Fruit fly (Drosophila melanogaster) whole organism, embryonic: Measurements from ENCODE around the gene hiro.

Source experiments
- CG10462 ChIP-seq: fragments of 200-800 bp; sonication (Bioruptor generic); optimal IDR thresholded peaks from 2 replicates; lab custom pipeline; 2016; ENCODE audit warnings: missing biosample characterization, missing genetic modification characterization
- CG12942 ChIP-seq: fragments of 200-800 bp; sonication (Bioruptor generic); optimal IDR thresholded peaks from 3 replicates; lab custom pipeline; 2016; ENCODE audit warnings: missing biosample characterization, missing genetic modification characterization
- CG15073 ChIP-seq: fragments of 200-800 bp; sonication (Bioruptor generic); optimal IDR thresholded peaks from 2 replicates; lab custom pipeline; 2016; ENCODE audit warnings: missing biosample characterization, missing genetic modification characterization
- CG17359 ChIP-seq: fragments of 200-800 bp; sonication (Bioruptor generic); optimal IDR thresholded peaks from 3 replicates; lab custom pipeline; 2018; ENCODE audit warnings: missing biosample characterization, mild to moderate bottlenecking, missing genetic modification characterization, moderate library complexity
- CG32767 ChIP-seq: fragments of 200-800 bp; sonication (Bioruptor generic); IDR thresholded peaks from 2 replicates; pipeline ENCODE4 v1.3.6; 2022; ENCODE audit warnings: missing biosample characterization, missing genetic modification characterization
- CG3995 ChIP-seq: fragments of 200-800 bp; sonication (Bioruptor generic); optimal IDR thresholded peaks from 3 replicates; lab custom pipeline; 2016; ENCODE audit warnings: missing biosample characterization, missing genetic modification characterization
- CG6689 ChIP-seq: fragments of 200-800 bp; sonication (Bioruptor generic); IDR thresholded peaks from 2 replicates; pipeline ENCODE4 v1.3.6; 2022; ENCODE audit warnings: missing biosample characterization, missing genetic modification characterization
- CG8290 ChIP-seq, 3 experiments: fragments of 200-800 bp; sonication (Bioruptor generic); optimal IDR thresholded peaks; 2 replicates each; lab custom pipeline; 2016 to 2019; ENCODE audit warnings: missing biosample characterization in 3 of 3, missing genetic modification characterization in 3 of 3, mild to moderate bottlenecking in 2 of 3, moderate library complexity in 1 of 3
- CG9437 ChIP-seq: fragments of 200-800 bp; sonication (Bioruptor generic); optimal IDR thresholded peaks from 2 replicates; lab custom pipeline; 2018; ENCODE audit warnings: missing biosample characterization, mild to moderate bottlenecking, missing genetic modification characterization
- Dad ChIP-seq: fragments of 200-800 bp; sonication (Bioruptor generic); optimal IDR thresholded peaks from 3 replicates; lab custom pipeline; 2016; ENCODE audit warnings: missing biosample characterization, missing genetic modification characterization
- Dip3 ChIP-seq: fragments of 200-800 bp; sonication (Bioruptor generic); optimal IDR thresholded peaks from 3 replicates; lab custom pipeline; 2016; ENCODE audit warnings: missing biosample characterization, missing genetic modification characterization
- Dp ChIP-seq: fragments of 200-800 bp; sonication (Bioruptor generic); optimal IDR thresholded peaks from 2 replicates; lab custom pipeline; 2018; ENCODE audit warnings: missing biosample characterization, mild to moderate bottlenecking, missing genetic modification characterization, moderate library complexity
- Ets65A ChIP-seq: fragments of 200-800 bp; sonication (Bioruptor generic); peaks from one replicate; lab custom pipeline; 2016; ENCODE audit warnings: missing biosample characterization, missing genetic modification characterization
- H15 ChIP-seq: fragments of 200-800 bp; sonication (Bioruptor generic); IDR thresholded peaks from 3 replicates; pipeline ENCODE4 v1.3.6; 2022; ENCODE audit warnings: missing biosample characterization, missing genetic modification characterization
- Hand ChIP-seq: fragments of 200-800 bp; sonication (Bioruptor generic); optimal IDR thresholded peaks from 2 replicates; lab custom pipeline; 2017; ENCODE audit warnings: mild to moderate bottlenecking, missing biosample characterization, missing genetic modification reagents, missing genetic modification characterization
- HmgD ChIP-seq: fragments of 200-800 bp; sonication (Bioruptor generic); optimal IDR thresholded peaks from 3 replicates; lab custom pipeline; 2016; ENCODE audit warnings: missing biosample characterization, missing genetic modification characterization
- HmgZ ChIP-seq: fragments of 200-800 bp; sonication (Bioruptor generic); optimal IDR thresholded peaks from 2 replicates; lab custom pipeline; 2018; ENCODE audit warnings: missing biosample characterization, mild to moderate bottlenecking, missing genetic modification characterization
- Lhr ChIP-seq: fragments of 200-800 bp; sonication (Bioruptor generic); optimal IDR thresholded peaks from 3 replicates; lab custom pipeline; 2017; ENCODE audit warnings: mild to moderate bottlenecking, missing biosample characterization, missing genetic modification reagents, missing genetic modification characterization
- Neu2 ChIP-seq: fragments of 200-800 bp; sonication (Bioruptor generic); optimal IDR thresholded peaks from 3 replicates; lab custom pipeline; 2016; ENCODE audit warnings: missing biosample characterization, missing genetic modification characterization, borderline replicate concordance
- Nf-YC ChIP-seq: fragments of 200-800 bp; optimal IDR thresholded peaks from 3 replicates; lab custom pipeline; 2019; ENCODE audit warnings: missing biosample characterization, mild to moderate bottlenecking, missing genetic modification characterization, moderate library complexity
- PHDP ChIP-seq: fragments of 200-800 bp; sonication (Bioruptor generic); optimal IDR thresholded peaks from 3 replicates; lab custom pipeline; 2018; ENCODE audit warnings: missing biosample characterization, mild to moderate bottlenecking, missing genetic modification characterization, moderate library complexity
- Ssrp ChIP-seq: fragments of 200-800 bp; sonication (Bioruptor generic); optimal IDR thresholded peaks from 2 replicates; lab custom pipeline; 2018; ENCODE audit warnings: missing biosample characterization, mild to moderate bottlenecking, missing genetic modification characterization, moderate library complexity
- al ChIP-seq: fragments of 200-800 bp; sonication (Bioruptor generic); IDR thresholded peaks from 2 replicates; pipeline ENCODE4 v1.3.6; 2022; ENCODE audit warnings: missing biosample characterization, missing genetic modification characterization
- ara ChIP-seq: fragments of 200-800 bp; sonication (Bioruptor generic); IDR thresholded peaks from 2 replicates; pipeline ENCODE4 v1.3.6; 2022; ENCODE audit warnings: missing biosample characterization, missing genetic modification characterization
- bcd ChIP-seq: fragments of 200-800 bp; sonication (Bioruptor generic); optimal IDR thresholded peaks from 2 replicates; lab custom pipeline; 2017; ENCODE audit warnings: missing biosample characterization, mild to moderate bottlenecking, missing genetic modification characterization
- bsh ChIP-seq, 2 experiments: fragments of 200-800 bp; sonication (Bioruptor generic); optimal IDR thresholded peaks; 2 replicates each; lab custom pipeline; 2017 to 2018; ENCODE audit warnings: mild to moderate bottlenecking in 2 of 2, missing biosample characterization in 2 of 2, missing genetic modification characterization in 2 of 2, moderate library complexity in 1 of 2
- cas ChIP-seq: fragments of 200-800 bp; sonication (Bioruptor generic); IDR thresholded peaks from 2 replicates; pipeline ENCODE4 v1.3.6; 2022; ENCODE audit warnings: missing biosample characterization, missing genetic modification characterization
- dmrt11E ChIP-seq: fragments of 200-800 bp; sonication (Bioruptor generic); optimal IDR thresholded peaks from 3 replicates; lab custom pipeline; 2018; ENCODE audit warnings: missing biosample characterization, mild to moderate bottlenecking, missing genetic modification characterization, moderate library complexity
- ems ChIP-seq: fragments of 200-800 bp; sonication (Bioruptor generic); optimal IDR thresholded peaks from 3 replicates; lab custom pipeline; 2016; ENCODE audit warnings: missing biosample characterization, missing genetic modification characterization
- gsb ChIP-seq: fragments of 200-800 bp; sonication (Bioruptor generic); IDR thresholded peaks from 2 replicates; pipeline ENCODE4 v1.3.6; 2022; ENCODE audit warnings: missing biosample characterization, missing genetic modification characterization
- gt ChIP-seq: fragments of 200-800 bp; sonication (Bioruptor generic); IDR thresholded peaks from 2 replicates; pipeline ENCODE4 v1.3.6; 2022; ENCODE audit warnings: missing biosample characterization, missing genetic modification characterization
- insv ChIP-seq, 2 experiments: fragments of 200-800 bp; sonication (Bioruptor generic); optimal IDR thresholded peaks; 3 replicates each; lab custom pipeline; 2016 to 2018; ENCODE audit warnings: missing biosample characterization in 2 of 2, missing genetic modification characterization in 2 of 2
- jing ChIP-seq: fragments of 200-800 bp; sonication (Bioruptor generic); optimal IDR thresholded peaks from 2 replicates; lab custom pipeline; 2018; ENCODE audit warnings: missing biosample characterization, mild to moderate bottlenecking, missing genetic modification characterization
- maf-S ChIP-seq: fragments of 200-800 bp; sonication (Bioruptor generic); optimal IDR thresholded peaks from 2 replicates; lab custom pipeline; 2016; ENCODE audit warnings: missing biosample characterization, missing genetic modification characterization
- mam ChIP-seq: fragments of 200-800 bp; sonication (Bioruptor generic); optimal IDR thresholded peaks from 3 replicates; lab custom pipeline; 2016; ENCODE audit warnings: missing biosample characterization, missing genetic modification characterization
- mld ChIP-seq: fragments of 200-800 bp; sonication (Bioruptor generic); IDR thresholded peaks from 3 replicates; pipeline ENCODE4 v1.3.6; 2022; ENCODE audit warnings: missing biosample characterization, missing genetic modification characterization; ENCODE audit not compliant: partially characterized antibody
- nerfin-2 ChIP-seq: fragments of 200-800 bp; sonication (Bioruptor generic); IDR thresholded peaks from 2 replicates; pipeline ENCODE4 v1.3.6; 2022; ENCODE audit warnings: missing biosample characterization, missing genetic modification characterization; ENCODE audit not compliant: partially characterized antibody
- nmo ChIP-seq: fragments of 200-800 bp; sonication (Bioruptor generic); optimal IDR thresholded peaks from 2 replicates; lab custom pipeline; 2018; ENCODE audit warnings: missing biosample characterization, mild to moderate bottlenecking, missing genetic modification characterization, moderate library complexity
- odd ChIP-seq: fragments of 200-800 bp; sonication (Bioruptor generic); optimal IDR thresholded peaks from 2 replicates; lab custom pipeline; 2017; ENCODE audit warnings: missing biosample characterization, mild to moderate bottlenecking, missing genetic modification characterization
- pfk ChIP-seq: fragments of 200-800 bp; sonication (Bioruptor generic); optimal IDR thresholded peaks from 2 replicates; lab custom pipeline; 2018; ENCODE audit warnings: missing biosample characterization, mild to moderate bottlenecking, missing genetic modification characterization, moderate library complexity
- pita ChIP-seq: fragments of 200-800 bp; sonication (Bioruptor generic); optimal IDR thresholded peaks from 2 replicates; lab custom pipeline; 2017; ENCODE audit warnings: missing biosample characterization, mild to moderate bottlenecking, missing genetic modification characterization
- ro ChIP-seq: fragments of 200-800 bp; sonication (Bioruptor generic); IDR thresholded peaks from 2 replicates; pipeline ENCODE4 v1.3.6; 2022; ENCODE audit warnings: missing biosample characterization, missing genetic modification characterization
- row ChIP-seq: fragments of 200-800 bp; sonication (Bioruptor generic); IDR thresholded peaks from 3 replicates; pipeline ENCODE4 v1.3.6; 2022; ENCODE audit warnings: missing biosample characterization, missing genetic modification characterization
- seq ChIP-seq: fragments of 200-800 bp; sonication (Bioruptor generic); IDR thresholded peaks from 2 replicates; pipeline ENCODE4 v1.3.6; 2022; ENCODE audit warnings: missing biosample characterization, missing genetic modification characterization
- so ChIP-seq: fragments of 200-800 bp; sonication (Bioruptor generic); IDR thresholded peaks from 3 replicates; pipeline ENCODE4 v1.3.6; 2022; ENCODE audit warnings: missing biosample characterization, missing genetic modification characterization
- ssp ChIP-seq: fragments of 200-800 bp; sonication (Bioruptor generic); IDR thresholded peaks from 2 replicates; pipeline ENCODE4 v1.3.6; 2022; ENCODE audit warnings: missing biosample characterization, missing genetic modification characterization
- unpg ChIP-seq: fragments of 200-800 bp; sonication (Bioruptor generic); optimal IDR thresholded peaks from 3 replicates; lab custom pipeline; 2018; ENCODE audit warnings: missing biosample characterization, mild to moderate bottlenecking, missing genetic modification characterization, moderate library complexity
- yki ChIP-seq: fragments of >200 bp; optimal IDR thresholded peaks from 3 replicates; lab custom pipeline; 2018
- z ChIP-seq: fragments of 200-800 bp; sonication (Bioruptor generic); IDR thresholded peaks from 3 replicates; pipeline ENCODE4 v1.3.6; 2022; ENCODE audit warnings: missing biosample characterization, missing genetic modification characterization
- zen2 ChIP-seq: fragments of 200-800 bp; sonication (Bioruptor generic); IDR thresholded peaks from 3 replicates; pipeline ENCODE4 v1.3.6; 2022; ENCODE audit warnings: missing biosample characterization, missing genetic modification characterization; ENCODE audit not compliant: partially characterized antibody
- zf30C ChIP-seq: fragments of 200-800 bp; sonication (Bioruptor generic); optimal IDR thresholded peaks from 3 replicates; lab custom pipeline; 2018; ENCODE audit warnings: missing biosample characterization, mild to moderate bottlenecking, missing genetic modification characterization

The hiro gene

dm6 chr3L:654019-654418, 33.7 kb downstream of the hiro start, which contains the start of the genes MED30 and Rev1 (continued):
- peak in 1 of 2 experiments; percentile 62 for TF ChIP-seq insv (GFP tag; optimal IDR thresholded peaks at IDR 0.05; lab: Kevin White, UChicago)
- peak; percentile 65 to 90 for TF ChIP-seq bsh (GFP tag; optimal IDR thresholded peaks at IDR 0.05; lab: Kevin White, UChicago)
- peak; percentile 84 for TF ChIP-seq seq (GFP tag; lab: Robert Waterston, UW)
- no peak; the same call in 1 of the 2 replicates for TF ChIP-seq gt (GFP tag; lab: Robert Waterston, UW)
- peak; percentile 91 for TF ChIP-seq nmo (GFP tag; lab: Kevin White, UChicago)
- no peak; the same call in 2 of the 3 replicates for TF ChIP-seq zen2 (GFP tag; lab: Robert Waterston, UW)
- TF ChIP-seq yki (lab: Kevin White, UChicago) = no peak
- no peak for TF ChIP-seq odd (GFP tag; lab: Kevin White, UChicago)
- peak; percentile 86 for TF ChIP-seq Nf-YC (tag; lab: Kevin White, UChicago)
- TF ChIP-seq ems = peak; percentile 96
- TF ChIP-seq pfk (GFP tag; lab: Kevin White, UChicago) = peak; percentile 20
- peak; percentile 47; the same call in 1 of the 2 replicates for TF ChIP-seq nerfin-2 (GFP tag; lab: Robert Waterston, UW)
- peak; percentile 88 for TF ChIP-seq H15 (GFP tag; lab: Robert Waterston, UW)
- TF ChIP-seq mld = no peak
- no peak for TF ChIP-seq z (GFP tag; lab: Robert Waterston, UW)
- peak; percentile 92 for TF ChIP-seq bcd (GFP tag; lab: Kevin White, UChicago)
- peak; percentile 11 for TF ChIP-seq zf30C (GFP tag; lab: Kevin White, UChicago)
- TF ChIP-seq row (GFP tag; lab: Robert Waterston, UW) = peak; percentile 91
- peak; percentile 88; the same call in 2 of the 3 replicates for TF ChIP-seq so (GFP tag; lab: Robert Waterston, UW)
- peak; percentile 91 for TF ChIP-seq al (GFP tag; lab: Robert Waterston, UW)
- TF ChIP-seq Dip3 (GFP tag; lab: Kevin White, UChicago) = peak; percentile 97
- TF ChIP-seq gsb = peak; percentile 89
- TF ChIP-seq CG8290 (GFP tag; optimal IDR thresholded peaks at IDR 0.05; lab: Kevin White, UChicago) = peak; percentile 93
- peak; percentile 49 to 97 for TF ChIP-seq CG8290 (tag; optimal IDR thresholded peaks at IDR 0.05; lab: Kevin White, UChicago)
- TF ChIP-seq HmgZ (tag; lab: Kevin White, UChicago) = peak; percentile 96
- peak; percentile 77 for TF ChIP-seq dmrt11E (tag; lab: Kevin White, UChicago)
- peak; percentile 86 for TF ChIP-seq ara
- peak; percentile 81 for TF ChIP-seq jing (GFP tag; lab: Kevin White, UChicago)
- TF ChIP-seq Ets65A (GFP tag; lab: Kevin White, UChicago) = peak; percentile 100
- peak; percentile 64 for TF ChIP-seq CG15073 (GFP tag; lab: Kevin White, UChicago)
- peak; percentile 76 for TF ChIP-seq cas (GFP tag; lab: Robert Waterston, UW)
- peak; percentile 77 for TF ChIP-seq Lhr (GFP tag; lab: Kevin White, UChicago)
- TF ChIP-seq Dad (GFP tag; lab: Kevin White, UChicago) = peak; percentile 95
- peak; percentile 90 for TF ChIP-seq CG3995
- peak; percentile 95 for TF ChIP-seq PHDP (tag; lab: Kevin White, UChicago)
- peak; percentile 78 for TF ChIP-seq Hand
- TF ChIP-seq Ssrp (tag; lab: Kevin White, UChicago) = peak; percentile 85
- peak; percentile 91 for TF ChIP-seq CG10462 (GFP tag; lab: Kevin White, UChicago)
- TF ChIP-seq maf-S = peak; percentile 96
- peak; percentile 87 for TF ChIP-seq CG32767
- TF ChIP-seq CG17359 = peak; percentile 92
- TF ChIP-seq ssp (GFP tag; lab: Robert Waterston, UW) = peak; percentile 80
- peak; percentile 80 for TF ChIP-seq Dp (GFP tag; lab: Kevin White, UChicago)
- TF ChIP-seq CG12942 = peak; percentile 96
- no peak for TF ChIP-seq ro (GFP tag; lab: Robert Waterston, UW)
- TF ChIP-seq Neu2 = peak; percentile 71
- peak; percentile 98 for TF ChIP-seq mam (GFP tag; lab: Kevin White, UChicago)
- no peak for TF ChIP-seq pita (GFP tag; lab: Kevin White, UChicago)
- TF ChIP-seq unpg (GFP tag; lab: Kevin White, UChicago) = peak; percentile 94
- peak; percentile 93 for TF ChIP-seq HmgD (GFP tag; lab: Kevin White, UChicago)
- TF ChIP-seq CG9437 (GFP tag; lab: Kevin White, UChicago) = peak; percentile 77
- TF ChIP-seq CG6689 (GFP tag; lab: Robert Waterston, UW) = peak; percentile 87
